Fruit fly (Drosophila melanogaster): Measurements from ENCODE around the gene Gbeta5.

Gene Gbeta5

dm6 chrX:8113386-8114279 lies 38.4 kb downstream of the Gbeta5 start (continued):
- TF ChIP-seq Ets97D (GFP tag; optimal IDR thresholded peaks at IDR 0.05) (no peak), nmo (GFP tag; optimal IDR thresholded peaks at IDR 0.05) (peak; percentile 16), tio (GFP tag; optimal IDR thresholded peaks at IDR 0.05) (peak; percentile 9), otp (GFP tag; IDR thresholded peaks at IDR 0.05) (no peak), stc (GFP tag; IDR thresholded peaks at IDR 0.05) (peak; percentile 33; the same call in 1 of the 2 replicates), CG14014 (GFP tag; IDR thresholded peaks at IDR 0.05) (peak; percentile 71), CG18476 (GFP tag; optimal IDR thresholded peaks at IDR 0.05) (no peak), kay (GFP tag; optimal IDR thresholded peaks at IDR 0.05) (no peak), CG32772 (GFP tag; IDR thresholded peaks at IDR 0.05) (0 out of 2 replicates have a peak, but pooled peaks have one; percentile 43), CG8478 (optimal IDR thresholded peaks at IDR 0.05) (no peak), nom (GFP tag; optimal IDR thresholded peaks at IDR 0.05) (no peak), sob (GFP tag; IDR thresholded peaks at IDR 0.05) (peak; percentile 76), CG6813 (GFP tag; optimal IDR thresholded peaks at IDR 0.05) (peak; percentile 54), Dfd (GFP tag; optimal IDR thresholded peaks at IDR 0.05) (no peak), her (GFP tag; optimal IDR thresholded peaks at IDR 0.05) (peak; percentile 63), Ravus (GFP tag; IDR thresholded peaks at IDR 0.05) (no peak; the same call in 1 of the 2 replicates), CG11398 (GFP tag; optimal IDR thresholded peaks at IDR 0.05) (no peak), MESR4 (GFP tag; optimal IDR thresholded peaks at IDR 0.05) (no peak), CG2116 (GFP tag; optimal IDR thresholded peaks at IDR 0.05) (no peak), CG33557 (GFP tag; optimal IDR thresholded peaks at IDR 0.05) (no peak), cwo (GFP tag; optimal IDR thresholded peaks at IDR 0.05) (peak; percentile 73), dysf (GFP tag; IDR thresholded peaks at IDR 0.05) (peak; percentile 74), Abd-B (GFP tag; optimal IDR thresholded peaks at IDR 0.05) (peak; percentile 23), BEAF-32 (GFP tag; optimal IDR thresholded peaks at IDR 0.05) (no peak), CG2875 (GFP tag; optimal IDR thresholded peaks at IDR 0.05) (no peak), hbn (GFP tag; IDR thresholded peaks at IDR 0.05; ENCODE audit: partially characterized antibody) (no peak), ap (GFP tag; IDR thresholded peaks at IDR 0.05) (no peak), bcd (GFP tag; optimal IDR thresholded peaks at IDR 0.05) (peak; percentile 44), Camta (GFP tag; optimal IDR thresholded peaks at IDR 0.05) (peak; percentile 30), CG30020 (tag; optimal IDR thresholded peaks at IDR 0.05) (no peak), ham (GFP tag; IDR thresholded peaks at IDR 0.05) (no peak), pan (optimal IDR thresholded peaks at IDR 0.05) (no peak), pan (GFP tag; optimal IDR thresholded peaks at IDR 0.05 in 1 of 2, IDR thresholded peaks at IDR 0.05 in 1 of 2) (peak in 1 of 2 experiments; percentile 68), eve (GFP tag; optimal IDR thresholded peaks at IDR 0.05) (no peak), Atf6 (GFP tag; IDR thresholded peaks at IDR 0.05) (peak; percentile 75), B-H1 (GFP tag; IDR thresholded peaks at IDR 0.05) (peak; percentile 34; the same call in 1 of the 3 replicates), Six4 (GFP tag; optimal IDR thresholded peaks at IDR 0.05) (no peak), Mad (GFP tag; optimal IDR thresholded peaks at IDR 0.05) (no peak), CG31365 (tag; optimal IDR thresholded peaks at IDR 0.05) (no peak), vvl (GFP tag; IDR thresholded peaks at IDR 0.05) (peak; percentile 56; the same call in 1 of the 2 replicates), fd64A (GFP tag; optimal IDR thresholded peaks at IDR 0.05) (no peak), Bteb2 (GFP tag; optimal IDR thresholded peaks at IDR 0.05) (peak; percentile 49), Gug (GFP tag; IDR thresholded peaks at IDR 0.05) (peak; percentile 58; the same call in 2 of the 4 replicates), jumu (GFP tag; optimal IDR thresholded peaks at IDR 0.05) (no peak), CG4424 (GFP tag; optimal IDR thresholded peaks at IDR 0.05) (peak; percentile 4), wdn (GFP tag; IDR thresholded peaks at IDR 0.05) (peak; percentile 72), CG9876 (GFP tag; optimal IDR thresholded peaks at IDR 0.05) (no peak), Antp (GFP tag; optimal IDR thresholded peaks at IDR 0.05) (peak; percentile 11), D19A (tag; optimal IDR thresholded peaks at IDR 0.05) (peak; percentile 11), z (GFP tag; IDR thresholded peaks at IDR 0.05) (no peak)

Data from whole organism, embryonic.